Worm (Caenorhabditis elegans) whole organism, midembryonic: ENCODE measurements around the gene T28C12.15.

ENCODE experiments used
- T22C8.4 ChIP-seq: fragments of 200-800 bp; sonication (Bioruptor generic); IDR thresholded peaks from 2 replicates; pipeline ENCODE4 v1.3.6; 2022; ENCODE audit warnings: missing genetic modification characterization, missing compliant biosample characterization
- cog-1 ChIP-seq: sonication (generic microtip); optimal IDR thresholded peaks from 2 replicates; lab custom pipeline; 2016; ENCODE audit warnings: missing genetic modification characterization, missing compliant biosample characterization
- flt-1 ChIP-seq: fragments of 200-800 bp; sonication (Bioruptor generic); IDR thresholded peaks from 2 replicates; pipeline ENCODE4 v1.3.6; 2022; ENCODE audit warnings: missing genetic modification characterization, missing compliant biosample characterization
- klf-2 ChIP-seq: fragments of 200-800 bp; sonication (Bioruptor generic); conservative IDR thresholded peaks from 2 replicates; pipeline ENCODE4 v1.3.6; 2022; ENCODE audit warnings: missing genetic modification reagents, missing genetic modification characterization, missing compliant biosample characterization
- med-1 ChIP-seq: sonication (generic microtip); optimal IDR thresholded peaks from 2 replicates; lab custom pipeline; 2017; ENCODE audit warnings: missing genetic modification characterization, mild to moderate bottlenecking, missing compliant biosample characterization, antibody characterized with exemption, missing genetic modification reagents; ENCODE audit not compliant: insufficient read depth
- ref-1 ChIP-seq: fragments of 200-800 bp; sonication (Bioruptor generic); conservative IDR thresholded peaks from 2 replicates; pipeline ENCODE4 v1.3.6; 2022; ENCODE audit warnings: missing genetic modification reagents, missing genetic modification characterization, missing compliant biosample characterization
- tab-1 ChIP-seq: fragments of 200-800 bp; sonication (Bioruptor generic); IDR thresholded peaks from 2 replicates; pipeline ENCODE4 v1.3.6; 2022; ENCODE audit warnings: missing genetic modification characterization, missing compliant biosample characterization
- ztf-23 ChIP-seq: fragments of 200-800 bp; sonication (Bioruptor generic); IDR thresholded peaks from 2 replicates; pipeline ENCODE4 v1.3.6; 2022; ENCODE audit warnings: missing genetic modification reagents, missing genetic modification characterization, missing compliant biosample characterization
- ztf-29 ChIP-seq: fragments of 200-800 bp; sonication (Bioruptor generic); IDR thresholded peaks from 2 replicates; pipeline ENCODE4 v1.3.6; 2022; ENCODE audit warnings: missing genetic modification reagents, missing genetic modification characterization, missing compliant biosample characterization

T28C12.15 gene

DNA sequence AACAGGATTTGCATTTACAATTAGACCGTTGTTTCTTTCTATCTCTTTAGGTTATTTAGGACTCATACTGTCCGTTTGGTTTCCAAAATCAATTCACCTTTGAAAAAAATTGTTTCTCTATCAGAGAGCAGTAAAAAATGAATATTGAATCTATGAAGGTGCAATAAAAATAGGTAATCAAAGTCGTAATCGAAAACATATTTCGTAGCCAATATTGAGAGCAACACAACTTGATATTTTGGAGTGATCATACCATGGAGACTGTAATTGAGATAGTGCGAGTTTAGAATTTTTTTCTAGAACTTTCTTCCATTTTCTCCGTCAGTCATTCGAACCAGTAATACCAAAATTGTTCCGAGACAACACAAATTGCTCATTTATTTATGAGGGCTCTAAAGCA is 51.0 kb downstream of the T28C12.15 start, which contains the start of gene F31F7.2:
Gene F31F7.2, plus strand, starts transcription at position 301 of the 400 bp plus-strand sequence.
- TF ChIP-seq med-1, result no peak
- TF ChIP-seq flt-1 (GFP tag; lab: Robert Waterston, UW), result no peak
- TF ChIP-seq cog-1 (tag; lab: Kevin White, UChicago), result no peak
- TF ChIP-seq tab-1 (GFP tag; lab: Robert Waterston, UW), result no peak
- TF ChIP-seq klf-2 (GFP tag; lab: Robert Waterston, UW), result no peak
- TF ChIP-seq ref-1 (GFP tag; lab: Robert Waterston, UW), result no peak
- TF ChIP-seq ztf-23 (GFP tag; lab: Robert Waterston, UW), result no peak
- TF ChIP-seq T22C8.4, result no peak
- no peak for TF ChIP-seq ztf-29
